Fruit fly (Drosophila melanogaster): ENCODE measurements around the gene CG31517.

The CG31517 gene

dm6 chr3R:13943360-13943759 is 4.9 kb upstream of the CG31517 start, which contains the start of gene Art9:
Gene Art9 (minus strand): TSS chr3R:13943460.
- TF ChIP-seq sage (GFP tag; optimal IDR thresholded peaks at IDR 0.05) (no peak), CrebA (GFP tag; optimal IDR thresholded peaks at IDR 0.05; ENCODE audit: borderline replicate concordance) (no peak), Mio (GFP tag; optimal IDR thresholded peaks at IDR 0.05) (no peak), Hr83 (GFP tag; optimal IDR thresholded peaks at IDR 0.05; ENCODE audit: poor library complexity, severe bottlenecking) (no peak), Dif (GFP tag; optimal IDR thresholded peaks at IDR 0.05; ENCODE audit: partially characterized antibody) (no peak), CG9705 (GFP tag; optimal IDR thresholded peaks at IDR 0.05) (no peak), OdsH (GFP tag; optimal IDR thresholded peaks at IDR 0.05) (no peak), Hnf4 (GFP tag; optimal IDR thresholded peaks at IDR 0.05) (no peak), Dfd (GFP tag; optimal IDR thresholded peaks at IDR 0.05) (no peak), Myc (optimal IDR thresholded peaks at IDR 0.05) (no peak), HLH106 (tag; optimal IDR thresholded peaks at IDR 0.05) (no peak), Rel (GFP tag; optimal IDR thresholded peaks at IDR 0.05) (no peak), Rel (tag; optimal IDR thresholded peaks at IDR 0.05) (no peak)

dm6 chr3R:13945712-13946111 is 2.5 kb upstream of the CG31517 start, which contains the start of gene Art6:
Gene Art6 (minus strand): TSS chr3R:13945812.
- no peak for TF ChIP-seq pan (optimal IDR thresholded peaks at IDR 0.05)
- no peak for TF ChIP-seq Jra (GFP tag; optimal IDR thresholded peaks at IDR 0.05)
- no peak for TF ChIP-seq GATAd (GFP tag; optimal IDR thresholded peaks at IDR 0.05)
- TF ChIP-seq dmrt93B (GFP tag; optimal IDR thresholded peaks at IDR 0.05) = no peak
- no peak for TF ChIP-seq Vsx2 (GFP tag; optimal IDR thresholded peaks at IDR 0.05; ENCODE audit: partially characterized antibody)
- TF ChIP-seq br (GFP tag; optimal IDR thresholded peaks at IDR 0.05) = no peak
- no peak for TF ChIP-seq Hr83 (GFP tag; optimal IDR thresholded peaks at IDR 0.05; ENCODE audit: poor library complexity, severe bottlenecking)
- no peak for TF ChIP-seq woc (GFP tag; optimal IDR thresholded peaks at IDR 0.05)
- TF ChIP-seq Dfd (GFP tag; optimal IDR thresholded peaks at IDR 0.05) = no peak
- TF ChIP-seq OdsH (GFP tag; optimal IDR thresholded peaks at IDR 0.05) = no peak

DNA sequence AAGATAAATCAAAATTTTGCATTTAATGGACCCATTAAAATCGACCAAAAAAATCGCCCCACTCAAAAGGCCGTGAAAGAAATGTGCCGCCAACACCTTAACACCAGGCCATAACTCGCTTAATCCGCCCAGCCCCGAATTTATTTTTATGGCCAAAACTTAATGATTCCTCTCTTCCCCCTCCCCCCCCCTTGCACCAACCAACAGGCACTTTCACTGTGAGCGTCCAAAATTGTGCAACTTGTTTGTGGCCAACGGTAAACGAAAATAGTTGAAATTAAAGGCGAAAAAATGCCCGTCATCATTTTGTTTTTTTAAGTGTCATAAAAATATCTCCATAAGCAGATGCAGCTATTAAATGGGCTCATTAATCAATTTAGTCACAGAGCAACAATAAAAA is 2.1 kb upstream of the CG31517 start:
- TF ChIP-seq woc (GFP tag; optimal IDR thresholded peaks at IDR 0.05) (no peak), rgr (GFP tag; optimal IDR thresholded peaks at IDR 0.05) (no peak), h (GFP tag; optimal IDR thresholded peaks at IDR 0.05) (no peak), CrebA (GFP tag; optimal IDR thresholded peaks at IDR 0.05; ENCODE audit: borderline replicate concordance) (no peak), sage (GFP tag; optimal IDR thresholded peaks at IDR 0.05) (no peak), lola (GFP tag; optimal IDR thresholded peaks at IDR 0.05) (no peak)

DNA sequence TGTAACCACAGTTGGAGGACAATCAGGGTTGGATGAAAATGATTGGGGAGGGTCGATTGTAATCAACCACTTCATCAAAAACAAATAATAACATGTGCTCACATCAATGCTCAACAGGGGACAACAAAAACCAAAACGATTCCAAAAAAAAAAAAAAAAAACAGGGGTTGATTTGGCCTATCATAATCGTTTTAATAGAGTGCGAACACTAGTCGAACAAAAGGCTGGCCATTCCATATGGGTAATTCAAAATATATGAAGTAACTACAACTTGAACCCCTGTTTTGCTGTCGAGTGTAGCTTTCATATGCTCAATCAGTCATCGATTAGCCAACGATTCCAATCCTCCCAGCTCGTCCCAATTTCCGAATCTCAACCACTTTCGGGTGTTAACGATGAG is 805 bp upstream of the CG31517 start:
- no peak for TF ChIP-seq brk (GFP tag; optimal IDR thresholded peaks at IDR 0.05)
- TF ChIP-seq ey (GFP tag; optimal IDR thresholded peaks at IDR 0.05) = no peak
- TF ChIP-seq woc (GFP tag; optimal IDR thresholded peaks at IDR 0.05) = no peak
- TF ChIP-seq Hnf4 (GFP tag; optimal IDR thresholded peaks at IDR 0.05) = no peak
- TF ChIP-seq rgr (GFP tag; optimal IDR thresholded peaks at IDR 0.05) = no peak
- TF ChIP-seq dmrt93B (GFP tag; optimal IDR thresholded peaks at IDR 0.05) = no peak
- TF ChIP-seq usp (GFP tag; optimal IDR thresholded peaks at IDR 0.05) = no peak
- TF ChIP-seq foxo (GFP tag; optimal IDR thresholded peaks at IDR 0.05) = no peak
- no peak for TF ChIP-seq dl (GFP tag; optimal IDR thresholded peaks at IDR 0.05; ENCODE audit: insufficient read depth in 1 of 2, partially characterized antibody in 2 of 2)
- no peak for TF ChIP-seq CG9705 (GFP tag; optimal IDR thresholded peaks at IDR 0.05)
- no peak for TF ChIP-seq fru (GFP tag; optimal IDR thresholded peaks at IDR 0.05)
- no peak for TF ChIP-seq Mio (GFP tag; optimal IDR thresholded peaks at IDR 0.05)

- TF ChIP-seq dmrt93B (GFP tag; optimal IDR thresholded peaks at IDR 0.05) (no peak), Sp1 (GFP tag; optimal IDR thresholded peaks at IDR 0.05) (no peak), CG9705 (GFP tag; optimal IDR thresholded peaks at IDR 0.05) (no peak), brk (GFP tag; optimal IDR thresholded peaks at IDR 0.05) (no peak), lola (GFP tag; optimal IDR thresholded peaks at IDR 0.05) (no peak), usp (GFP tag; optimal IDR thresholded peaks at IDR 0.05) (no peak), psq (GFP tag; optimal IDR thresholded peaks at IDR 0.05) (no peak), Myc (optimal IDR thresholded peaks at IDR 0.05) (no peak), Rel (GFP tag; optimal IDR thresholded peaks at IDR 0.05) (no peak), Rel (tag; optimal IDR thresholded peaks at IDR 0.05) (no peak), Dfd (GFP tag; optimal IDR thresholded peaks at IDR 0.05) (no peak), Mio (GFP tag; optimal IDR thresholded peaks at IDR 0.05) (no peak), fru (GFP tag; optimal IDR thresholded peaks at IDR 0.05) (no peak), OdsH (GFP tag; optimal IDR thresholded peaks at IDR 0.05) (no peak), dsf (GFP tag; optimal IDR thresholded peaks at IDR 0.05; ENCODE audit: borderline replicate concordance) (no peak), Abd-B (GFP tag; optimal IDR thresholded peaks at IDR 0.05) (no peak), Hnf4 (GFP tag; optimal IDR thresholded peaks at IDR 0.05) (no peak)
Measured at dm6 chr3R:13949571-13949970, 1.4 kb downstream of the CG31517 start.
